Fruit fly (Drosophila melanogaster): Measurements from ENCODE around the gene vsg.

The vsg gene

DNA sequence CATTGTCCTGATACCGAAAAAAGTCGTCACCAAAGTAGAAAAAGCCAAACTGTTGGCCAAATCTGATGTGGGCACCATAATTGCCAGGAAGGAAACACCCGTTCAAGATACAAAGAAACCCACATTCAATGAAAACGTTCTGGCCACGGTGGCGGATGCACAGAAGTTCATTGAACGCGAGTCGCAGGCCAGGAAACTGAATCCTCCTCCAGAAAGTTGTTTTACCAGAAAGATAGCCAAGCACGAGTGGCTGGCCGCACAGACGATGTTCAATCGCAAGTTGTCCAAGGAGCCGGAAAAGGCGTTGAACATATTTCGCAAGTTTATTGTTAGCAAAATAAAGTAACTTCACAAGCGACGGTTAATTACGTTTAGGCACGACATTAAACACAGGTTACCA, 6.0 kb downstream of the vsg start:
- TF ChIP-seq dmrt93B (GFP tag; optimal IDR thresholded peaks at IDR 0.05) (no peak), foxo (GFP tag; optimal IDR thresholded peaks at IDR 0.05) (no peak), GATAd (GFP tag; optimal IDR thresholded peaks at IDR 0.05) (no peak), Jra (GFP tag; optimal IDR thresholded peaks at IDR 0.05) (no peak), Hr78 (GFP tag; optimal IDR thresholded peaks at IDR 0.05) (no peak), fru (GFP tag; optimal IDR thresholded peaks at IDR 0.05) (no peak), sv (GFP tag; optimal IDR thresholded peaks at IDR 0.05) (no peak), pan (optimal IDR thresholded peaks at IDR 0.05) (no peak), sage (GFP tag; optimal IDR thresholded peaks at IDR 0.05) (no peak)

dm6 chr3L:9723108-9723507, 9.0 kb downstream of the vsg start, which contains the start of the genes nbs and defl:
Gene nbs (minus strand): TSS chr3L:9723194.
Gene defl (plus strand): TSS chr3L:9723423.
- no peak for TF ChIP-seq brk (GFP tag; optimal IDR thresholded peaks at IDR 0.05)
- TF ChIP-seq CG9705 (GFP tag; optimal IDR thresholded peaks at IDR 0.05): peak; percentile 67
- peak; percentile 27 for TF ChIP-seq Myc (optimal IDR thresholded peaks at IDR 0.05)
- TF ChIP-seq lola (GFP tag; optimal IDR thresholded peaks at IDR 0.05): no peak
- TF ChIP-seq OdsH (GFP tag; optimal IDR thresholded peaks at IDR 0.05): peak; percentile 62
- no peak for TF ChIP-seq jim (GFP tag; optimal IDR thresholded peaks at IDR 0.05)
- TF ChIP-seq sv (GFP tag; optimal IDR thresholded peaks at IDR 0.05): peak; percentile 56
- no peak for TF ChIP-seq Jra (GFP tag; optimal IDR thresholded peaks at IDR 0.05)
- no peak for TF ChIP-seq Rel (GFP tag; optimal IDR thresholded peaks at IDR 0.05)
- TF ChIP-seq Rel (tag; optimal IDR thresholded peaks at IDR 0.05): peak; percentile 49
- peak; percentile 80 for TF ChIP-seq rgr (GFP tag; optimal IDR thresholded peaks at IDR 0.05)
- peak; percentile 62 for TF ChIP-seq psq (GFP tag; optimal IDR thresholded peaks at IDR 0.05)
- TF ChIP-seq HLH106 (tag; optimal IDR thresholded peaks at IDR 0.05): peak; percentile 85
- no peak for TF ChIP-seq Hnf4 (GFP tag; optimal IDR thresholded peaks at IDR 0.05)
- peak; percentile 72 for TF ChIP-seq ey (GFP tag; optimal IDR thresholded peaks at IDR 0.05)
- no peak for TF ChIP-seq dl (GFP tag; optimal IDR thresholded peaks at IDR 0.05; ENCODE audit: insufficient read depth in 1 of 2, partially characterized antibody in 2 of 2)
- peak; percentile 46 for TF ChIP-seq dsf (GFP tag; optimal IDR thresholded peaks at IDR 0.05; ENCODE audit: borderline replicate concordance)

DNA sequence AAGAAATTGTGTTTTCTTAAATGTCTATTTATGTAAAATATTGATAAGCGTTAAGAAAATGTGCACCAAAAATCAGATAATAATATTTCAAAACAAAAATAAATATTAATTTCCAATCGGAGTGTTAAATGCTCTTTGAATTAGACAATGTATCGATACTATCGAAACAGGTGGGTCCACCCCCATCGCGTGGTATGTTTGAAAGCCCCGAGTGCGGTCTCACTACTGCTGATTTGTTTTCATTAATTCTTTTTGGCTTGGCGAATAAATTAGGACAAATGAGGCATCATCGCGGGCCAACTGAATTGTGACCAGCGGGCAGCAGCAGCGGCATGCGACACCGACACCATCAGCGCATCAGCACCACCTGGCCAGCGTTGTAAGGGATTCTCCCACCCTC, 12.6 kb downstream of the vsg start, which contains the start of gene Naa60:
Gene Naa60 (plus strand): TSS at position 189 of the 400 bp plus-strand sequence.
- no peak for TF ChIP-seq Rel (GFP tag; optimal IDR thresholded peaks at IDR 0.05)
- TF ChIP-seq Rel (tag; optimal IDR thresholded peaks at IDR 0.05): peak; percentile 62
- peak; percentile 4 for TF ChIP-seq HLH106 (tag; optimal IDR thresholded peaks at IDR 0.05)
- TF ChIP-seq foxo (GFP tag; optimal IDR thresholded peaks at IDR 0.05): no peak
- no peak for TF ChIP-seq brk (GFP tag; optimal IDR thresholded peaks at IDR 0.05)
- no peak for TF ChIP-seq h (GFP tag; optimal IDR thresholded peaks at IDR 0.05)

DNA sequence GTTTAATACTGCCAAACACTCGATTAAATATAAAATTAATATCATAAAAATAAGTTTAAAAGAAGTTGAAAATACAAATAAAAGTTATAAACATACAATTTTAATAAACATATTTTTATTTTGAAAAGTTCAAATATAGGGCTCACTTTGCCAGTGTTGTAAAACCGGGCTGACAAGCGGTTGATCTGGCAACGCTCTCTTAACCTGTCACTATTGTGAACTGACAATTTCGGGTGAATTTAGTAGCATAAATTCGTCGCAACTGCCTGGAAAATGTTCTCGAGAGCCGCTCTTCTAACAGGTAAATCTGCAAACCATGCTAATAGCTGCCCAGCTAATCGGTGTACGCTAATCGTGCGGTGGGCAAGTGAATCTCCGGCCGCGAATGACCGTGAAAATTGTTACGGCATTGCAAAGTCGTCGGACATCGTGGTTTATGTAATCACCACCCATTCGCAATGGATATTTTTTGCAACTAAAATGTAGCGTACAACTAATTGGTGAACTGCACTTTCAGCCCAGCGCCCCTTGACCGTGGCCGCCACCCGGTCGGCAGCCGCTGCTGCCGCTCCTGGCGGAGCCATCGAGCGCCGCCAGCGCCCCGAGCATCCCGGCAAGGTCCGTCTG, 15.8 kb downstream of the vsg start, which contains the start of gene ATPsynB:
Gene ATPsynB (plus strand): TSS at position 205 of the 627 bp plus-strand sequence.
- TF ChIP-seq Dif (GFP tag; optimal IDR thresholded peaks at IDR 0.05; ENCODE audit: partially characterized antibody): peak; percentile 42
- TF ChIP-seq ey (GFP tag; optimal IDR thresholded peaks at IDR 0.05): no peak
- TF ChIP-seq sage (GFP tag; optimal IDR thresholded peaks at IDR 0.05): no peak
- TF ChIP-seq CG9705 (GFP tag; optimal IDR thresholded peaks at IDR 0.05): no peak
- TF ChIP-seq Rel (GFP tag; optimal IDR thresholded peaks at IDR 0.05): no peak
- peak; percentile 46 for TF ChIP-seq Rel (tag; optimal IDR thresholded peaks at IDR 0.05)
- no peak for TF ChIP-seq CG32264 (GFP tag; optimal IDR thresholded peaks at IDR 0.05)
- no peak for TF ChIP-seq br (GFP tag; optimal IDR thresholded peaks at IDR 0.05)
- no peak for TF ChIP-seq Hr83 (GFP tag; optimal IDR thresholded peaks at IDR 0.05; ENCODE audit: poor library complexity, severe bottlenecking)

DNA sequence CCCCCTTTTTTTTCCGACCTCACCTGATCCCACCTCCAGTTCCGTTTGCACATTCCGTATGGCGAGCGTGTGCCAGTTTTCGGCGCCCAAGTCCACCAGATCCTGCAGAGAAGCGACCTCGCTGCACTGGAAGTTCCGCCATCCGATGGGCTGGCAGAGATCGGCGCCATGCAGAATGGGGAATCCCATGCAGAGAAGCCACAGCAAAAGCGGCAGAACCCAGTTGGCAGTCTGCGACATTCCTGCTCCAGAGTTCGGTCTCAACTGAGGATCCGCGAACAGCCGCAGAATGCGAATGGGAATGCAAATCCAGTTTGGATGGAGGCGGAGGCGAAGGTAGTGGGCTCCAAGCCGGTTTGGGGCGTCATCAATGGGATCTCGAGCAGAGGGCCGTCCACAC, 19.4 kb downstream of the vsg start, which contains the start of gene CG6749:
Gene CG6749 (minus strand): TSS at position 245 of the 400 bp plus-strand sequence.
- TF ChIP-seq HLH106 (tag; optimal IDR thresholded peaks at IDR 0.05): no peak
- no peak for TF ChIP-seq sv (GFP tag; optimal IDR thresholded peaks at IDR 0.05)
- peak; percentile 49 for TF ChIP-seq Dif (GFP tag; optimal IDR thresholded peaks at IDR 0.05; ENCODE audit: partially characterized antibody)
- no peak for TF ChIP-seq rgr (GFP tag; optimal IDR thresholded peaks at IDR 0.05)
- no peak for TF ChIP-seq Jra (GFP tag; optimal IDR thresholded peaks at IDR 0.05)
- TF ChIP-seq Rel (GFP tag; optimal IDR thresholded peaks at IDR 0.05): no peak
- peak; percentile 93 for TF ChIP-seq Rel (tag; optimal IDR thresholded peaks at IDR 0.05)
- no peak for TF ChIP-seq tai (GFP tag; optimal IDR thresholded peaks at IDR 0.05)

Data from whole organism, wandering third instar larva.